Worm (Caenorhabditis elegans) whole organism, young adult: ENCODE measurements around the gene Y66C5A.2.

Experiments used
- F10E7.11 ChIP-seq: sonication (generic microtip); optimal IDR thresholded peaks from 2 replicates; lab custom pipeline; 2017; ENCODE audit warnings: mild to moderate bottlenecking, missing genetic modification characterization, moderate library complexity, missing compliant biosample characterization
- K12H6.12 ChIP-seq: fragments of 200-800 bp; sonication (Bioruptor generic); optimal IDR thresholded peaks from 2 replicates; lab custom pipeline; 2018; ENCODE audit warnings: mild to moderate bottlenecking, missing genetic modification characterization, missing compliant biosample characterization
- Y53F4B.3 ChIP-seq: fragments of 200-800 bp; sonication (Bioruptor generic); IDR thresholded peaks from 2 replicates; pipeline ENCODE4 v1.3.6; 2022; ENCODE audit warnings: missing genetic modification reagents, missing genetic modification characterization, missing compliant biosample characterization
- Y53G8AR.9 ChIP-seq: fragments of 200-800 bp; sonication (Bioruptor generic); conservative IDR thresholded peaks from 2 replicates; pipeline ENCODE4 v1.3.6; 2022; ENCODE audit warnings: missing genetic modification reagents, missing genetic modification characterization, missing compliant biosample characterization
- Y67H2A.10 ChIP-seq: fragments of 200-800 bp; sonication (Bioruptor generic); conservative IDR thresholded peaks from 2 replicates; pipeline ENCODE4 v1.3.6; 2022; ENCODE audit warnings: missing genetic modification reagents, missing genetic modification characterization, missing compliant biosample characterization
- aptf-2 ChIP-seq: fragments of 200-800 bp; sonication (Bioruptor generic); conservative IDR thresholded peaks from 2 replicates; pipeline ENCODE4 v1.3.6; 2022; ENCODE audit warnings: missing genetic modification reagents, missing genetic modification characterization, missing compliant biosample characterization
- attf-5 ChIP-seq: fragments of 200-800 bp; sonication (Bioruptor generic); optimal IDR thresholded peaks from 2 replicates; lab custom pipeline; 2018; ENCODE audit warnings: mild to moderate bottlenecking, missing genetic modification characterization, missing compliant biosample characterization
- attf-6 ChIP-seq: fragments of 200-800 bp; sonication (Bioruptor generic); IDR thresholded peaks from 2 replicates; pipeline ENCODE4 v1.3.6; 2022; ENCODE audit warnings: missing genetic modification reagents, missing genetic modification characterization, missing compliant biosample characterization
- ceh-100 ChIP-seq: fragments of 200-800 bp; sonication (Bioruptor generic); IDR thresholded peaks from 2 replicates; pipeline ENCODE4 v1.3.6; 2022; ENCODE audit warnings: missing genetic modification reagents, missing genetic modification characterization, missing compliant biosample characterization
- ceh-27 ChIP-seq: fragments of 200-800 bp; sonication (Bioruptor generic); optimal IDR thresholded peaks from 2 replicates; lab custom pipeline; 2018; ENCODE audit warnings: mild to moderate bottlenecking, missing genetic modification characterization, moderate library complexity, missing compliant biosample characterization
- ceh-40 ChIP-seq: fragments of 200-800 bp; sonication (Bioruptor generic); IDR thresholded peaks from 2 replicates; pipeline ENCODE4 v1.3.6; 2022; ENCODE audit warnings: missing genetic modification characterization, missing compliant biosample characterization
- ceh-58 ChIP-seq: fragments of 200-800 bp; sonication (Bioruptor generic); IDR thresholded peaks from 2 replicates; pipeline ENCODE4 v1.3.6; 2022; ENCODE audit warnings: missing genetic modification characterization, missing compliant biosample characterization
- die-1 ChIP-seq: sonication (generic microtip); optimal IDR thresholded peaks from 2 replicates; lab custom pipeline; 2016; ENCODE audit warnings: missing genotype, mild to moderate bottlenecking, missing genetic modification characterization, missing compliant biosample characterization
- dox-1 ChIP-seq: fragments of 200-800 bp; sonication (Bioruptor generic); IDR thresholded peaks from 2 replicates; pipeline ENCODE4 v1.3.6; 2022; ENCODE audit warnings: missing genetic modification reagents, missing genetic modification characterization, missing compliant biosample characterization
- egl-44 ChIP-seq: fragments of 200-800 bp; sonication (Bioruptor generic); IDR thresholded peaks from 2 replicates; pipeline ENCODE4 v1.3.6; 2022; ENCODE audit warnings: missing genetic modification reagents, missing genetic modification characterization, missing compliant biosample characterization
- ekl-4 ChIP-seq: fragments of 200-800 bp; sonication (Bioruptor generic); IDR thresholded peaks from 2 replicates; pipeline ENCODE4 v1.3.6; 2022; ENCODE audit warnings: missing genetic modification reagents, missing genetic modification characterization, missing compliant biosample characterization
- fkh-3 ChIP-seq: sonication (generic microtip); optimal IDR thresholded peaks from 2 replicates; lab custom pipeline; 2016; ENCODE audit warnings: mild to moderate bottlenecking, missing genetic modification characterization, missing compliant biosample characterization
- hrde-1 ChIP-seq: sonication (generic microtip); optimal IDR thresholded peaks from 2 replicates; lab custom pipeline; 2016; ENCODE audit warnings: missing genetic modification characterization, mild to moderate bottlenecking, missing compliant biosample characterization, moderate library complexity, missing genotype, missing genetic modification reagents, borderline replicate concordance
- let-526 ChIP-seq: fragments of 200-800 bp; sonication (Bioruptor generic); IDR thresholded peaks from 2 replicates; pipeline ENCODE4 v1.3.6; 2022; ENCODE audit warnings: missing genetic modification reagents, missing genetic modification characterization, missing compliant biosample characterization
- let-607 ChIP-seq, 2 experiments: fragments of 200-800 bp in 1 of 2; sonication (Bioruptor generic) in 1 of 2; sonication (generic microtip) in 1 of 2; optimal IDR thresholded peaks; 2 replicates each; lab custom pipeline; 2016 to 2018; ENCODE audit warnings: mild to moderate bottlenecking in 2 of 2, missing compliant biosample characterization in 2 of 2, missing genetic modification characterization in 2 of 2, moderate library complexity in 2 of 2, missing genotype in 1 of 2
- lin-26 ChIP-seq: fragments of 200-800 bp; sonication (Bioruptor generic); IDR thresholded peaks from 2 replicates; pipeline ENCODE4 v1.3.6; 2022; ENCODE audit warnings: missing genetic modification reagents, missing genetic modification characterization, missing compliant biosample characterization
- lin-35 ChIP-seq, 3 experiments: fragments of 150-350 bp in 2 of 3; sonication (generic microtip) in 1 of 3; optimal IDR thresholded peaks; 2 replicates each; lab custom pipeline; 2014 to 2018; ENCODE audit warnings: missing biosample characterization in 3 of 3, missing genetic modification characterization in 3 of 3, missing genetic modification reagents in 3 of 3
- lin-54 ChIP-seq: fragments of 200-800 bp; sonication (Bioruptor generic); optimal IDR thresholded peaks from 2 replicates; lab custom pipeline; 2018; ENCODE audit warnings: mild to moderate bottlenecking, missing genetic modification characterization, missing compliant biosample characterization
- lir-1 ChIP-seq: fragments of 200-800 bp; sonication (Bioruptor generic); conservative IDR thresholded peaks from 2 replicates; pipeline ENCODE4 v1.3.6; 2022; ENCODE audit warnings: missing genetic modification reagents, missing genetic modification characterization, missing compliant biosample characterization
- lsl-1 ChIP-seq: fragments of 200-800 bp; sonication (Bioruptor generic); optimal IDR thresholded peaks from 2 replicates; lab custom pipeline; 2018; ENCODE audit warnings: mild to moderate bottlenecking, missing genetic modification characterization, moderate library complexity, missing compliant biosample characterization
- lsy-27 ChIP-seq: sonication (generic microtip); optimal IDR thresholded peaks from 2 replicates; lab custom pipeline; 2017; ENCODE audit warnings: missing genetic modification characterization, mild to moderate bottlenecking, missing compliant biosample characterization, antibody characterized with exemption, missing genotype, borderline replicate concordance; ENCODE audit not compliant: insufficient read depth
- mcd-1 ChIP-seq: fragments of 200-800 bp; sonication (Bioruptor generic); IDR thresholded peaks from 2 replicates; pipeline ENCODE4 v1.3.6; 2022; ENCODE audit warnings: missing genetic modification reagents, missing genetic modification characterization, missing compliant biosample characterization
- mel-28 ChIP-seq: sonication (generic microtip); optimal IDR thresholded peaks from 2 replicates; lab custom pipeline; 2016; ENCODE audit warnings: borderline replicate concordance, mild to moderate bottlenecking, missing genetic modification characterization, missing compliant biosample characterization
- mxl-1 ChIP-seq: sonication (generic microtip); optimal IDR thresholded peaks from 2 replicates; lab custom pipeline; 2016; ENCODE audit warnings: missing genetic modification characterization, missing compliant biosample characterization
- nhr-179 ChIP-seq: sonication (generic microtip); optimal IDR thresholded peaks from 2 replicates; lab custom pipeline; 2016; ENCODE audit warnings: mild to moderate bottlenecking, missing genetic modification characterization, missing compliant biosample characterization
- pha-4 ChIP-seq: fragments of 150-350 bp; sonication (generic microtip); optimal IDR thresholded peaks from 2 replicates; lab custom pipeline; 2014; ENCODE audit warnings: missing biosample characterization, missing genetic modification reagents, missing genetic modification characterization
- rec-8 ChIP-seq, 2 experiments: sonication (generic microtip); optimal IDR thresholded peaks; 2 replicates each; lab custom pipeline; 2016; ENCODE audit warnings: mild to moderate bottlenecking in 2 of 2, missing genetic modification characterization in 2 of 2, missing genetic modification reagents in 2 of 2, missing genotype in 2 of 2, missing biosample characterization in 1 of 2, missing compliant biosample characterization in 1 of 2, moderate library complexity in 1 of 2
- rpc-1 ChIP-seq, 2 experiments: fragments of 150-350 bp in 1 of 2; sonication (generic microtip) in 1 of 2; optimal IDR thresholded peaks; 2 replicates each; lab custom pipeline; 2014 to 2018; ENCODE audit warnings: missing biosample characterization in 1 of 2, missing genetic modification characterization in 1 of 2, missing genetic modification reagents in 1 of 2, missing genotype in 1 of 2
- sdz-38 ChIP-seq: sonication (generic microtip); optimal IDR thresholded peaks from 2 replicates; lab custom pipeline; 2016; ENCODE audit warnings: missing genotype, missing genetic modification characterization, missing compliant biosample characterization
- sea-2 ChIP-seq: fragments of 200-800 bp; sonication (Bioruptor generic); IDR thresholded peaks from 2 replicates; pipeline ENCODE4 v1.3.6; 2022; ENCODE audit warnings: missing genetic modification characterization, missing compliant biosample characterization
- snpc-1.1 ChIP-seq: sonication (generic microtip); optimal IDR thresholded peaks from 2 replicates; lab custom pipeline; 2017; ENCODE audit warnings: missing genetic modification characterization, mild to moderate bottlenecking, missing compliant biosample characterization, antibody characterized with exemption, moderate library complexity, missing genotype, missing genetic modification reagents; ENCODE audit not compliant: insufficient read depth
- snpc-1.3 ChIP-seq: sonication (generic microtip); optimal IDR thresholded peaks from 2 replicates; lab custom pipeline; 2017; ENCODE audit warnings: missing genetic modification characterization, mild to moderate bottlenecking, missing compliant biosample characterization, antibody characterized with exemption, moderate library complexity, missing genotype, missing genetic modification reagents; ENCODE audit not compliant: insufficient read depth
- unc-130 ChIP-seq: sonication (generic microtip); optimal IDR thresholded peaks from 2 replicates; lab custom pipeline; 2016; ENCODE audit warnings: missing genetic modification reagents, missing genetic modification characterization, missing compliant biosample characterization
- ztf-18 ChIP-seq: sonication (generic microtip); optimal IDR thresholded peaks from 2 replicates; lab custom pipeline; 2016; ENCODE audit warnings: missing genotype, mild to moderate bottlenecking, missing genetic modification characterization, missing compliant biosample characterization
- ztf-22 ChIP-seq: fragments of 200-800 bp; sonication (Bioruptor generic); optimal IDR thresholded peaks from 2 replicates; lab custom pipeline; 2018; ENCODE audit warnings: mild to moderate bottlenecking, missing genetic modification characterization, moderate library complexity, missing compliant biosample characterization
- ztf-26 ChIP-seq: sonication (generic microtip); optimal IDR thresholded peaks from 2 replicates; lab custom pipeline; 2017; ENCODE audit warnings: missing genetic modification characterization, missing compliant biosample characterization
- ztf-3 ChIP-seq: fragments of 200-800 bp; sonication (Bioruptor generic); optimal IDR thresholded peaks from 2 replicates; lab custom pipeline; 2018; ENCODE audit warnings: mild to moderate bottlenecking, missing genetic modification characterization, missing compliant biosample characterization

The Y66C5A.2 gene

ce11 chrX:14478193-14478592 lies 17.7 kb downstream of the Y66C5A.2 start (continued):
- TF ChIP-seq lsy-27 (tag; lab: Kevin White, UChicago): no peak
- TF ChIP-seq let-607 (tag; optimal IDR thresholded peaks at IDR 0.05; lab: Kevin White, UChicago): no peak
- no peak for TF ChIP-seq ztf-22 (GFP tag; lab: Kevin White, UChicago)
- no peak for TF ChIP-seq fkh-3 (tag; lab: Kevin White, UChicago)
- no peak for TF ChIP-seq rec-8 (tag; optimal IDR thresholded peaks at IDR 0.05; lab: Kevin White, UChicago)
- TF ChIP-seq lsl-1 (GFP tag; lab: Kevin White, UChicago): no peak

ce11 chrX:14478743-14479428 lies 18.4 kb downstream of the Y66C5A.2 start, which contains the start of gene M163.11:
TSS of gene M163.11 (plus strand) at chrX:14479378.
- TF ChIP-seq lsl-1 (GFP tag; lab: Kevin White, UChicago) (no peak), ekl-4 (0 out of 2 replicates have a peak, but pooled peaks have one; percentile 55), ztf-26 (peak; percentile 15), Y53G8AR.9 (GFP tag; lab: Robert Waterston, UW) (no peak), dox-1 (GFP tag; lab: Robert Waterston, UW) (peak; percentile 75), sdz-38 (no peak), ztf-18 (peak; percentile 75), sea-2 (GFP tag; lab: Robert Waterston, UW) (no peak), unc-130 (GFP tag; lab: Kevin White, UChicago) (no peak), snpc-1.1 (tag; lab: Kevin White, UChicago) (peak; percentile 71), egl-44 (GFP tag; lab: Robert Waterston, UW) (0 out of 2 replicates have a peak, but pooled peaks have one; percentile 46), mel-28 (tag; lab: Kevin White, UChicago) (no peak), let-526 (GFP tag; lab: Robert Waterston, UW) (no peak), snpc-1.3 (peak; percentile 63), K12H6.12 (no peak), ceh-27 (no peak), rpc-1 (optimal IDR thresholded peaks at IDR 0.05; lab: Kevin White, UChicago) (peak; percentile 85), rpc-1 (tag; optimal IDR thresholded peaks at IDR 0.05; lab: Kevin White, UChicago) (peak; percentile 92), lin-35 (GFP tag; optimal IDR thresholded peaks at IDR 0.05; lab: Kevin White, UChicago) (peak in 1 of 3 experiments; percentile 62), ztf-22 (GFP tag; lab: Kevin White, UChicago) (no peak), attf-5 (peak; percentile 7), ceh-100 (GFP tag; lab: Robert Waterston, UW) (no peak), F10E7.11 (tag; lab: Kevin White, UChicago) (no peak), lin-54 (GFP tag; lab: Kevin White, UChicago) (peak; percentile 46), ceh-58 (GFP tag; lab: Robert Waterston, UW) (no peak), mcd-1 (GFP tag; lab: Robert Waterston, UW) (no peak), nhr-179 (no peak), mxl-1 (tag; lab: Kevin White, UChicago) (peak; percentile 57), ceh-40 (GFP tag; lab: Robert Waterston, UW) (peak; percentile 86), attf-6 (GFP tag; lab: Robert Waterston, UW) (0 out of 2 replicates have a peak, but pooled peaks have one; percentile 25), ztf-3 (no peak), lir-1 (0 out of 2 replicates have a peak, but pooled peaks have one; percentile 21), Y53F4B.3 (no peak), pha-4 (tag; lab: Kevin White, UChicago) (no peak), die-1 (tag; lab: Kevin White, UChicago) (peak; percentile 92), lin-26 (GFP tag; lab: Robert Waterston, UW) (peak; percentile 96), aptf-2 (GFP tag; lab: Robert Waterston, UW) (no peak), hrde-1 (no peak), Y67H2A.10 (GFP tag; lab: Robert Waterston, UW) (no peak)
